Worm (Caenorhabditis elegans) whole organism, L2 larva: Measurements from ENCODE around the gene ddb-1.

Experiments used
- C34F6.9 ChIP-seq: fragments of 150-350 bp; optimal IDR thresholded peaks from 2 replicates; lab custom pipeline; 2014; ENCODE audit warnings: missing biosample characterization, missing genetic modification characterization
- F13H6.1 ChIP-seq: sonication (generic microtip); optimal IDR thresholded peaks from 2 replicates; lab custom pipeline; 2016; ENCODE audit warnings: missing genetic modification characterization, missing compliant biosample characterization
- R02D3.7 ChIP-seq: fragments of 150-350 bp; optimal IDR thresholded peaks from 2 replicates; lab custom pipeline; 2014; ENCODE audit warnings: missing biosample characterization, missing genetic modification characterization
- Y55F3AM.14 ChIP-seq: fragments of 200-800 bp; sonication (Bioruptor generic); optimal IDR thresholded peaks from 2 replicates; lab custom pipeline; 2018; ENCODE audit warnings: mild to moderate bottlenecking, missing genetic modification characterization, missing compliant biosample characterization
- ZK546.5 ChIP-seq: sonication (generic microtip); optimal IDR thresholded peaks from 2 replicates; lab custom pipeline; 2017; ENCODE audit warnings: missing biosample characterization, missing genetic modification characterization
- alr-1 ChIP-seq: fragments of 150-350 bp; optimal IDR thresholded peaks from 2 replicates; lab custom pipeline; 2014; ENCODE audit warnings: missing biosample characterization, missing genetic modification characterization
- aly-2 ChIP-seq: fragments of 150-350 bp; optimal IDR thresholded peaks from 2 replicates; lab custom pipeline; 2014; ENCODE audit warnings: missing biosample characterization, missing genetic modification characterization
- ama-1 ChIP-seq: fragments of 150-350 bp; optimal IDR thresholded peaks from 2 replicates; lab custom pipeline; 2018; ENCODE audit warnings: inconsistent platforms
- blmp-1 ChIP-seq: sonication (generic microtip); optimal IDR thresholded peaks from 2 replicates; lab custom pipeline; 2017; ENCODE audit warnings: missing genetic modification characterization, mild to moderate bottlenecking, missing compliant biosample characterization, antibody characterized with exemption, moderate library complexity; ENCODE audit not compliant: insufficient read depth
- ceh-16 ChIP-seq: fragments of 150-350 bp; optimal IDR thresholded peaks from 2 replicates; lab custom pipeline; 2014; ENCODE audit warnings: missing biosample characterization, missing genetic modification characterization
- crh-2 ChIP-seq: sonication (generic microtip); optimal IDR thresholded peaks from 2 replicates; lab custom pipeline; 2017; ENCODE audit warnings: missing biosample characterization, missing genetic modification characterization
- dmd-4 ChIP-seq: sonication (generic microtip); optimal IDR thresholded peaks from 2 replicates; lab custom pipeline; 2017; ENCODE audit warnings: missing biosample characterization, missing genetic modification characterization
- egl-27 ChIP-seq: sonication (generic microtip); optimal IDR thresholded peaks from 3 replicates; lab custom pipeline; 2017; ENCODE audit warnings: missing biosample characterization, missing genetic modification reagents, missing genetic modification characterization
- elt-1 ChIP-seq: fragments of 150-350 bp; optimal IDR thresholded peaks from 2 replicates; lab custom pipeline; 2014; ENCODE audit warnings: missing biosample characterization, missing genetic modification characterization
- elt-3 ChIP-seq: sonication (generic microtip); optimal IDR thresholded peaks from 2 replicates; lab custom pipeline; 2017; ENCODE audit warnings: missing biosample characterization, missing genetic modification characterization
- fos-1 ChIP-seq: fragments of 150-350 bp; optimal IDR thresholded peaks from 2 replicates; lab custom pipeline; 2014; ENCODE audit warnings: missing biosample characterization, missing genetic modification characterization
- gmeb-1 ChIP-seq: fragments of 150-350 bp; optimal IDR thresholded peaks from 2 replicates; lab custom pipeline; 2014; ENCODE audit warnings: missing biosample characterization, missing genetic modification characterization
- lsy-2 ChIP-seq, 2 experiments: fragments of 150-350 bp in 1 of 2; sonication (generic microtip) in 1 of 2; optimal IDR thresholded peaks; 2 replicates each; lab custom pipeline; 2014 to 2017; ENCODE audit warnings: missing biosample characterization in 2 of 2, missing genetic modification characterization in 2 of 2
- mbf-1 ChIP-seq: sonication (generic microtip); optimal IDR thresholded peaks from 2 replicates; lab custom pipeline; 2017; ENCODE audit warnings: missing biosample characterization, missing genetic modification characterization
- mdl-1 ChIP-seq, 2 experiments: fragments of 150-350 bp in 1 of 2; sonication (generic microtip) in 1 of 2; optimal IDR thresholded peaks; 2 replicates each; lab custom pipeline; 2017; ENCODE audit warnings: missing biosample characterization in 2 of 2, missing genetic modification characterization in 2 of 2
- nhr-10 ChIP-seq: sonication (generic microtip); optimal IDR thresholded peaks from 2 replicates; lab custom pipeline; 2017; ENCODE audit warnings: missing biosample characterization, missing genetic modification characterization
- nhr-11 ChIP-seq: fragments of 150-350 bp; optimal IDR thresholded peaks from 2 replicates; lab custom pipeline; 2014; ENCODE audit warnings: missing biosample characterization, missing genetic modification characterization
- nhr-12 ChIP-seq: fragments of 150-350 bp; optimal IDR thresholded peaks from 2 replicates; lab custom pipeline; 2014; ENCODE audit warnings: missing biosample characterization, missing genetic modification characterization
- nhr-129 ChIP-seq: fragments of 150-350 bp; optimal IDR thresholded peaks from 2 replicates; lab custom pipeline; 2014; ENCODE audit warnings: missing biosample characterization, missing genetic modification characterization
- nhr-21 ChIP-seq: fragments of 150-350 bp; optimal IDR thresholded peaks from 2 replicates; lab custom pipeline; 2014; ENCODE audit warnings: missing biosample characterization, missing genetic modification characterization
- nhr-25 ChIP-seq: fragments of 150-350 bp; sonication (generic microtip); optimal IDR thresholded peaks from 3 replicates; lab custom pipeline; 2014; ENCODE audit warnings: missing biosample characterization, missing genetic modification characterization
- nhr-6 ChIP-seq: fragments of 150-350 bp; optimal IDR thresholded peaks from 2 replicates; lab custom pipeline; 2014; ENCODE audit warnings: missing biosample characterization, missing genetic modification characterization
- nhr-77 ChIP-seq: fragments of 150-350 bp; optimal IDR thresholded peaks from 2 replicates; lab custom pipeline; 2014; ENCODE audit warnings: missing biosample characterization, missing genetic modification characterization
- peb-1 ChIP-seq: fragments of 150-350 bp; optimal IDR thresholded peaks from 2 replicates; lab custom pipeline; 2014; ENCODE audit warnings: missing biosample characterization, missing genetic modification characterization
- sem-4 ChIP-seq: fragments of 150-350 bp; optimal IDR thresholded peaks from 2 replicates; lab custom pipeline; 2014; ENCODE audit warnings: missing biosample characterization, missing genetic modification reagents, missing genetic modification characterization
- skn-1 ChIP-seq: sonication (generic microtip); optimal IDR thresholded peaks from 2 replicates; lab custom pipeline; 2017; ENCODE audit warnings: missing biosample characterization, missing genetic modification characterization
- sma-3 ChIP-seq: sonication (generic microtip); optimal IDR thresholded peaks from 2 replicates; lab custom pipeline; 2016; ENCODE audit warnings: missing genetic modification reagents, missing genetic modification characterization, missing compliant biosample characterization
- unc-39 ChIP-seq: fragments of 150-350 bp; optimal IDR thresholded peaks from 2 replicates; lab custom pipeline; 2014; ENCODE audit warnings: missing biosample characterization, missing genetic modification characterization
- unc-55 ChIP-seq: fragments of 150-350 bp; sonication (generic microtip); optimal IDR thresholded peaks from 3 replicates; lab custom pipeline; 2014; ENCODE audit warnings: missing biosample characterization, missing genetic modification reagents, missing genetic modification characterization
- unc-62 ChIP-seq: fragments of 150-350 bp; optimal IDR thresholded peaks from 2 replicates; lab custom pipeline; 2014; ENCODE audit warnings: missing biosample characterization, missing genetic modification reagents, missing genetic modification characterization
- zag-1 ChIP-seq: fragments of 150-350 bp; optimal IDR thresholded peaks from 2 replicates; lab custom pipeline; 2014; ENCODE audit warnings: missing biosample characterization, missing genetic modification characterization

Gene ddb-1

DNA sequence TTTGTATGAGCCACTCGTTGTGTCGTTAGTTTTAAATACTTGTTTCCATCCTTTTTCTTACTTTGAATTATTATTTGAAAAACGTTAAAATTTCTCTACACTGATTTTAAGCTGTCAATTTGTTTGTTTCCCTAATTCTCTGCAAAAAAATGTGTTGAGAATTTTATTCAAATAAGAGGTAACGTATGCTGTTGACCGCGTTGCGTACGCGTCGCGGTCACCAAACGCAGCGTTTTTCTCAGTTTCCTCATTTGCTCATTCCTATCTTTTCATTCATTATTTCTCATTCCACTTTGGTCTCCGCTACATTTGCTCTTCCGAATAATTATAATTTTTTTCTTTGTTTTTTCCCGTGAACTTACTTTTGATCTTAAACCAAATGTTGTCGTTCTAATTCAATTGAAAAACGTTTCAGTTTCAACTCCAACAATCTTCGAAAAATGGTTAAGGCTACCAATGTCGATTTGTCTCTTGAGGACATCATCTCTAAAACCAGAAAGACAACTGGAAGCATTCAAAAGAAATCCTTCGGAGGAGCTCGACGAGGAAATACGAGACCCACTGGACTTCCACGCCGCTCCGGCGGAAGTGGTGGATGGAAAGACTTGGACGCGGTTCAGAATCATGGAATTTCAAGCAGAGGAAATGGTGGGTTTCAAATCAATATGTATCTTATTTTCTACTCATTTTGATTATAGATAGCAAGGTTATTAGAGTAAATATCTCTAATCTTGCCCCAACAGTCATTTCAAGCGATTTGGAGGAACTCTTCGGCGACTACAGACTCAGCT lies 2.1 kb upstream of the ddb-1 start, which contains the start of gene aly-3:
aly-3 (plus strand) TSS at position 409 of the 791 bp plus-strand sequence.
- TF ChIP-seq nhr-12 (no peak), C34F6.9 (peak; percentile 61), lsy-2 (tag; optimal IDR thresholded peaks at IDR 0.05; lab: Kevin White, UChicago) (peak in 1 of 2 experiments; percentile 32), nhr-11 (tag; lab: Kevin White, UChicago) (no peak), nhr-129 (tag; lab: Kevin White, UChicago) (peak; percentile 33), fos-1 (peak; percentile 8), sem-4 (tag; lab: Kevin White, UChicago) (no peak), unc-55 (peak; percentile 49)

DNA sequence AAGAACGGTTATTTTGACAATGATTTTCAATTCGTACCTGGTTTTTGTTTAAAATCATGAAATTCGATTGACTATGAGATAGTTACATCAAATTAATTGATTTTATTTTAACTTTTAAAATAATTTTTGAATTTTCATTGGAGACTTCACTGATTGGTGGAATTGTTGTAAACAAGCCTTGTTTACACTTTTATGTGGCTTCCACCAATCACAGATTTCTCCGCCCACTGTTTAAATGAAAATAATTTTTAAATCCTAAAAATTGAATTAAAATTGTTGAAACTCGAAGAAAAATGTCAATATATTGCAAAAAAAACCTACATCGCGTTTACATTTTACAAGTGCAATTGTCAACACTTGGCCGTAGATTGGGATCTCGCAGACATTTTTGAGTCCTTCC lies 429 bp downstream of the ddb-1 start:
- TF ChIP-seq C34F6.9: no peak
- TF ChIP-seq unc-39 (tag; lab: Kevin White, UChicago): no peak

DNA sequence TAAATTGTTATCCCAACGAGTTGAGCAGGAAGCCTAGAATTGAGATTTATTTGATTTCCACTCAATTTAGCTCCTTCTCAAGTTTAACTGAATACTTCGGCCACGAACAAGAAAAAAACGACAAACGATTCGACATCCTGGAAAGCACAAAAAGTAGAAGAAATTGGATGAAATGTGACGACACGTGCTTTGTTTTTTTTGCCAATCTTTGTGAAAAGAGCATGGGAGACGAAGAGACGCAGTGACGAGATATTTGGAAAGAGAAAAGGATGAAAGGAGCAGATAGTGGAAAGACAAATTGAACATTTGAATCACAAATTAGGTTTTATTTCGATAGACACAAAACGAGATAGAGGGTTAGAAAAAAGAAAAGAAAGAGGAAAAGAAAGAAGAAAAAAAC lies 6.5 kb downstream of the ddb-1 start:
- TF ChIP-seq nhr-6 (tag; lab: Kevin White, UChicago) (no peak), elt-1 (tag; lab: Kevin White, UChicago) (no peak), crh-2 (tag; lab: Kevin White, UChicago) (no peak), nhr-21 (no peak), ceh-16 (tag; lab: Kevin White, UChicago) (no peak), lsy-2 (tag; optimal IDR thresholded peaks at IDR 0.05; lab: Kevin White, UChicago) (peak in 1 of 2 experiments; percentile 14), sma-3 (GFP tag; lab: Kevin White, UChicago) (no peak), fos-1 (no peak), ZK546.5 (tag; lab: Kevin White, UChicago) (no peak), zag-1 (tag; lab: Kevin White, UChicago) (no peak), sem-4 (tag; lab: Kevin White, UChicago) (peak; percentile 60), mdl-1 (tag; optimal IDR thresholded peaks at IDR 0.05; lab: Kevin White, UChicago) (peak in 1 of 2 experiments; percentile 23), R02D3.7 (tag; lab: Kevin White, UChicago) (no peak), ama-1 (lab: Kevin White, UChicago) (no peak), F13H6.1 (tag; lab: Kevin White, UChicago) (no peak), alr-1 (tag; lab: Kevin White, UChicago) (no peak), nhr-25 (tag; lab: Kevin White, UChicago) (no peak), skn-1 (tag; lab: Kevin White, UChicago) (no peak), blmp-1 (tag; lab: Kevin White, UChicago) (no peak), C34F6.9 (peak; percentile 39), Y55F3AM.14 (GFP tag; lab: Kevin White, UChicago) (no peak), nhr-129 (tag; lab: Kevin White, UChicago) (peak; percentile 82), unc-62 (GFP tag; lab: Kevin White, UChicago) (no peak), aly-2 (no peak), gmeb-1 (tag; lab: Kevin White, UChicago) (no peak)

DNA sequence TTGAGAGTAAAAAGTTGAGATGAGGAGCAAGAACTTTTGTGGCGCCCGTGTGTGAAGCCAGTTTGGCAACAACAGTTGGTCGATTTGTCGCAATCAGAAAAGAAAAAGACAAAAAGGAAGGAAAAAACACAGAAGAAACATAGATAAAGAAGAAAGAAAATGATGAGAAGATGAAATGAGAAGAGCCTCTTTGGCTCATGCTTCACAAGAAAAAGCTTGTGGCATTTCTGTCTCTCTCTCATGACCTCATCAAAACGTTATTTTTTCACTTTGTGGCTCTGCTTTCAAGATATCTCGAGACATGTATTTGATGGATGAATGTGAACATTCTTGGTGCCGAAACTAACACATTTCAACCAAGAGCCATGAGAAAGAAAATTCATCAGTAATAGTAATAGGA lies 7.9 kb downstream of the ddb-1 start:
- TF ChIP-seq egl-27 (tag; lab: Kevin White, UChicago) (no peak), elt-3 (tag; lab: Kevin White, UChicago) (no peak), F13H6.1 (tag; lab: Kevin White, UChicago) (peak; percentile 63), unc-39 (tag; lab: Kevin White, UChicago) (no peak), nhr-129 (tag; lab: Kevin White, UChicago) (peak; percentile 94), lsy-2 (tag; optimal IDR thresholded peaks at IDR 0.05; lab: Kevin White, UChicago) (peak in 1 of 2 experiments; percentile 23), ZK546.5 (tag; lab: Kevin White, UChicago) (no peak), C34F6.9 (peak; percentile 35)

- no peak for TF ChIP-seq ZK546.5 (tag; lab: Kevin White, UChicago)
- TF ChIP-seq nhr-77 (tag; lab: Kevin White, UChicago): no peak
- no peak for TF ChIP-seq lsy-2 (tag; optimal IDR thresholded peaks at IDR 0.05; lab: Kevin White, UChicago)
- no peak for TF ChIP-seq nhr-12
- no peak for TF ChIP-seq unc-39 (tag; lab: Kevin White, UChicago)
- no peak for TF ChIP-seq sma-3 (GFP tag; lab: Kevin White, UChicago)
- TF ChIP-seq nhr-129 (tag; lab: Kevin White, UChicago): no peak
- no peak for TF ChIP-seq dmd-4
- TF ChIP-seq crh-2 (tag; lab: Kevin White, UChicago): no peak
- no peak for TF ChIP-seq peb-1 (tag; lab: Kevin White, UChicago)
- no peak for TF ChIP-seq skn-1 (tag; lab: Kevin White, UChicago)
- no peak for TF ChIP-seq nhr-11 (tag; lab: Kevin White, UChicago)
- TF ChIP-seq nhr-10 (tag; lab: Kevin White, UChicago): no peak
- no peak for TF ChIP-seq egl-27 (tag; lab: Kevin White, UChicago)
- no peak for TF ChIP-seq mbf-1 (tag; lab: Kevin White, UChicago)
- TF ChIP-seq C34F6.9: no peak
- no peak for TF ChIP-seq alr-1 (tag; lab: Kevin White, UChicago)
- no peak for TF ChIP-seq sem-4 (tag; lab: Kevin White, UChicago)
- TF ChIP-seq, all 48 proteins: peak for 0
Observed at ce11 chrIV:12111477-12111876, 9.5 kb downstream of the ddb-1 start, which contains the start of gene dlc-2. TSS of gene dlc-2 (minus strand) at chrIV:12111577.
